Worm (Caenorhabditis elegans) whole organism, L3 larva: ENCODE data around the gene ZK809.5.

Experiments
- fos-1 ChIP-seq: fragments of 150-350 bp; optimal IDR thresholded peaks from 2 replicates; lab custom pipeline; 2014; ENCODE audit warnings: missing biosample characterization, missing genetic modification characterization
- jun-1 ChIP-seq: fragments of 150-350 bp; optimal IDR thresholded peaks from 2 replicates; lab custom pipeline; 2014; ENCODE audit warnings: missing biosample characterization, missing genetic modification reagents, missing genetic modification characterization
- mdl-1 ChIP-seq: fragments of 150-350 bp; optimal IDR thresholded peaks from 2 replicates; lab custom pipeline; 2014; ENCODE audit warnings: missing biosample characterization, missing genetic modification characterization
- nhr-12 ChIP-seq: fragments of 150-350 bp; optimal IDR thresholded peaks from 2 replicates; lab custom pipeline; 2014; ENCODE audit warnings: missing biosample characterization, missing genetic modification characterization
- sea-2 ChIP-seq: fragments of 150-350 bp; sonication (generic microtip); optimal IDR thresholded peaks from 4 replicates; lab custom pipeline; 2014; ENCODE audit warnings: missing biosample characterization, missing genetic modification reagents, missing genetic modification characterization
- unc-39 ChIP-seq: sonication (generic microtip); optimal IDR thresholded peaks from 4 replicates; lab custom pipeline; 2017; ENCODE audit warnings: missing biosample characterization, missing genetic modification characterization
- ztf-4 ChIP-seq: fragments of 150-350 bp; optimal IDR thresholded peaks from 2 replicates; lab custom pipeline; 2014; ENCODE audit warnings: missing biosample characterization, missing genetic modification characterization

ce11 chrIV:11649031-11649430 lies 7.5 kb upstream of the ZK809.5 start, which contains the start of gene ZK809.8:
- TF ChIP-seq unc-39 (tag; lab: Kevin White, UChicago) (no peak), ztf-4 (tag; lab: Kevin White, UChicago) (no peak), mdl-1 (tag; lab: Kevin White, UChicago) (no peak), sea-2 (no peak), fos-1 (tag; lab: Kevin White, UChicago) (no peak), jun-1 (tag; lab: Kevin White, UChicago) (no peak), nhr-12 (tag; lab: Kevin White, UChicago) (no peak)
